Fruit fly (Drosophila melanogaster): ENCODE results near the gene Uxt.

Gene Uxt

dm6 chr2L:15271757-15272589, 15.6 kb downstream of the Uxt start, which contains the start of gene Cul3:
Cul3 (minus strand) TSS chr2L:15272024.
- TF ChIP-seq CG13204 (GFP tag; optimal IDR thresholded peaks at IDR 0.05) = no peak
- no peak for TF ChIP-seq CG14655 (GFP tag; optimal IDR thresholded peaks at IDR 0.05)
- no peak for TF ChIP-seq CG10348 (GFP tag; IDR thresholded peaks at IDR 0.05)
- TF ChIP-seq fd96Ca (GFP tag; IDR thresholded peaks at IDR 0.05) = no peak
- TF ChIP-seq gl (tag; optimal IDR thresholded peaks at IDR 0.05) = no peak
- no peak for TF ChIP-seq CG4496 (GFP tag; IDR thresholded peaks at IDR 0.05)
- no peak for TF ChIP-seq EcR (GFP tag; optimal IDR thresholded peaks at IDR 0.05)
- no peak for TF ChIP-seq Ets98B (GFP tag; IDR thresholded peaks at IDR 0.05)
- TF ChIP-seq CG34367 (tag; optimal IDR thresholded peaks at IDR 0.05) = no peak
- TF ChIP-seq CG32121 (GFP tag; IDR thresholded peaks at IDR 0.05) = no peak
- no peak for TF ChIP-seq CG8301 (tag; optimal IDR thresholded peaks at IDR 0.05)
- TF ChIP-seq CG12605 (GFP tag; IDR thresholded peaks at IDR 0.05) = no peak
- TF ChIP-seq CG8159 (tag; optimal IDR thresholded peaks at IDR 0.05) = peak; percentile 50
- TF ChIP-seq CG15710 (tag; optimal IDR thresholded peaks at IDR 0.05) = peak; percentile 2
- no peak for TF ChIP-seq Pif1A (GFP tag; optimal IDR thresholded peaks at IDR 0.05)

dm6 chr2L:15273521-15274123, 17.2 kb downstream of the Uxt start:
- no peak; the same call in 1 of the 2 replicates for TF ChIP-seq rn (GFP tag; IDR thresholded peaks at IDR 0.05)
- no peak for TF ChIP-seq gl (tag; optimal IDR thresholded peaks at IDR 0.05)
- TF ChIP-seq Ets98B (GFP tag; IDR thresholded peaks at IDR 0.05) = peak; percentile 43; the same call in 1 of the 2 replicates
- TF ChIP-seq CG17806 (tag; optimal IDR thresholded peaks at IDR 0.05) = peak; percentile 37
- peak; percentile 4 for TF ChIP-seq CG8159 (tag; optimal IDR thresholded peaks at IDR 0.05)
- TF ChIP-seq fd96Ca (GFP tag; IDR thresholded peaks at IDR 0.05) = 0 out of 3 replicates have a peak, but pooled peaks have one; percentile 28
- TF ChIP-seq CG10348 (GFP tag; IDR thresholded peaks at IDR 0.05) = no peak
- TF ChIP-seq CG15710 (tag; optimal IDR thresholded peaks at IDR 0.05) = peak; percentile 22
- TF ChIP-seq CG9948 (tag; optimal IDR thresholded peaks at IDR 0.05) = peak; percentile 7

dm6 chr2L:15274292-15274691, 17.9 kb downstream of the Uxt start:
- TF ChIP-seq CG13204 (GFP tag; optimal IDR thresholded peaks at IDR 0.05) (no peak), CG10348 (GFP tag; IDR thresholded peaks at IDR 0.05) (no peak), fd96Ca (GFP tag; IDR thresholded peaks at IDR 0.05) (no peak), CG4496 (GFP tag; IDR thresholded peaks at IDR 0.05) (no peak), Pif1A (GFP tag; optimal IDR thresholded peaks at IDR 0.05) (no peak), D1 (tag; optimal IDR thresholded peaks at IDR 0.05) (no peak), EcR (GFP tag; optimal IDR thresholded peaks at IDR 0.05) (no peak), CG17806 (tag; optimal IDR thresholded peaks at IDR 0.05) (no peak), CG14655 (GFP tag; optimal IDR thresholded peaks at IDR 0.05) (no peak), Ets98B (GFP tag; IDR thresholded peaks at IDR 0.05) (no peak), CG34367 (tag; optimal IDR thresholded peaks at IDR 0.05) (no peak), gl (tag; optimal IDR thresholded peaks at IDR 0.05) (no peak), Pif1B (GFP tag; optimal IDR thresholded peaks at IDR 0.05) (no peak), CG32121 (GFP tag; IDR thresholded peaks at IDR 0.05) (no peak), CG15710 (tag; optimal IDR thresholded peaks at IDR 0.05) (no peak), CG9948 (tag; optimal IDR thresholded peaks at IDR 0.05) (no peak), CG12605 (GFP tag; IDR thresholded peaks at IDR 0.05) (no peak), Snoo (tag; optimal IDR thresholded peaks at IDR 0.05) (no peak), rn (GFP tag; IDR thresholded peaks at IDR 0.05) (no peak), CG8159 (tag; optimal IDR thresholded peaks at IDR 0.05) (no peak)

- no peak for TF ChIP-seq CG10348 (GFP tag; IDR thresholded peaks at IDR 0.05)
- TF ChIP-seq CG9948 (tag; optimal IDR thresholded peaks at IDR 0.05) = no peak
- no peak for TF ChIP-seq CG8159 (tag; optimal IDR thresholded peaks at IDR 0.05)
- TF ChIP-seq CG8301 (tag; optimal IDR thresholded peaks at IDR 0.05) = no peak
Observed at dm6 chr2L:15274783-15275316, 18.5 kb downstream of the Uxt start, which contains the start of gene UK114. UK114 (minus strand) TSS chr2L:15275091.

- TF ChIP-seq D1 (tag; optimal IDR thresholded peaks at IDR 0.05) (no peak), Pif1B (GFP tag; optimal IDR thresholded peaks at IDR 0.05) (peak; percentile 32), CG34367 (tag; optimal IDR thresholded peaks at IDR 0.05) (peak; percentile 27), CG8159 (tag; optimal IDR thresholded peaks at IDR 0.05) (peak; percentile 57), CG17806 (tag; optimal IDR thresholded peaks at IDR 0.05) (peak; percentile 52), CG15710 (tag; optimal IDR thresholded peaks at IDR 0.05) (peak; percentile 39), CG32121 (GFP tag; IDR thresholded peaks at IDR 0.05) (peak; percentile 29; the same call in 1 of the 2 replicates), CG9948 (tag; optimal IDR thresholded peaks at IDR 0.05) (peak; percentile 32), Pif1A (GFP tag; optimal IDR thresholded peaks at IDR 0.05) (peak; percentile 36), CG13204 (GFP tag; optimal IDR thresholded peaks at IDR 0.05) (no peak), CG14655 (GFP tag; optimal IDR thresholded peaks at IDR 0.05) (no peak), EcR (GFP tag; optimal IDR thresholded peaks at IDR 0.05) (no peak), fd96Ca (GFP tag; IDR thresholded peaks at IDR 0.05) (0 out of 3 replicates have a peak, but pooled peaks have one; percentile 8), CG4496 (GFP tag; IDR thresholded peaks at IDR 0.05) (0 out of 3 replicates have a peak, but pooled peaks have one; percentile 24), gl (tag; optimal IDR thresholded peaks at IDR 0.05) (no peak), Snoo (tag; optimal IDR thresholded peaks at IDR 0.05) (peak; percentile 43), Ets98B (GFP tag; IDR thresholded peaks at IDR 0.05) (no peak)
Observed at dm6 chr2L:15275794-15276193, 19.4 kb downstream of the Uxt start.

All from whole organism, pupa.